Worm (Caenorhabditis elegans) whole organism, late embryonic: ENCODE measurements around the gene srg-36.

Experiments
- K02D7.2 ChIP-seq: sonication (generic microtip); optimal IDR thresholded peaks from 2 replicates; lab custom pipeline; 2017; ENCODE audit warnings: mild to moderate bottlenecking, missing genetic modification characterization, missing compliant biosample characterization
- Y22D7AL.16 ChIP-seq: sonication (generic microtip); optimal IDR thresholded peaks from 2 replicates; lab custom pipeline; 2016; ENCODE audit warnings: missing genetic modification characterization, missing compliant biosample characterization
- ahr-1 ChIP-seq: sonication (generic microtip); optimal IDR thresholded peaks from 2 replicates; lab custom pipeline; 2016; ENCODE audit warnings: missing genetic modification characterization, missing compliant biosample characterization
- ama-1 ChIP-seq: fragments of 150-350 bp; optimal IDR thresholded peaks from 2 replicates; lab custom pipeline; 2014
- ceh-18 ChIP-seq: sonication (generic microtip); optimal IDR thresholded peaks from 2 replicates; lab custom pipeline; 2016; ENCODE audit warnings: missing genetic modification characterization, missing compliant biosample characterization
- ceh-19 ChIP-seq: fragments of 200-800 bp; sonication (Bioruptor generic); optimal IDR thresholded peaks from 2 replicates; lab custom pipeline; 2018; ENCODE audit warnings: mild to moderate bottlenecking, missing genetic modification characterization, missing compliant biosample characterization
- ceh-2 ChIP-seq: sonication (generic microtip); optimal IDR thresholded peaks from 2 replicates; lab custom pipeline; 2016; ENCODE audit warnings: missing genotype, missing genetic modification characterization, missing compliant biosample characterization
- ceh-22 ChIP-seq: sonication (generic microtip); optimal IDR thresholded peaks from 2 replicates; lab custom pipeline; 2017; ENCODE audit warnings: missing biosample characterization, missing genetic modification characterization
- ceh-24 ChIP-seq: sonication (generic microtip); optimal IDR thresholded peaks from 2 replicates; lab custom pipeline; 2016; ENCODE audit warnings: mild to moderate bottlenecking, missing genetic modification characterization, missing compliant biosample characterization
- ceh-45 ChIP-seq: fragments of 200-800 bp; sonication (Bioruptor generic); IDR thresholded peaks from 2 replicates; pipeline ENCODE4 v1.3.6; 2022; ENCODE audit warnings: missing genetic modification reagents, missing genetic modification characterization, missing compliant biosample characterization
- ceh-48 ChIP-seq: sonication (generic microtip); optimal IDR thresholded peaks from 2 replicates; lab custom pipeline; 2016; ENCODE audit warnings: missing genetic modification characterization, inconsistent platforms, missing compliant biosample characterization
- ceh-9 ChIP-seq: sonication (generic microtip); optimal IDR thresholded peaks from 2 replicates; lab custom pipeline; 2016; ENCODE audit warnings: mild to moderate bottlenecking, missing genetic modification characterization, inconsistent platforms, missing compliant biosample characterization
- che-1 ChIP-seq: sonication (generic microtip); optimal IDR thresholded peaks from 2 replicates; lab custom pipeline; 2016; ENCODE audit warnings: mild to moderate bottlenecking, missing genetic modification characterization, missing compliant biosample characterization
- dve-1 ChIP-seq: sonication (generic microtip); optimal IDR thresholded peaks from 2 replicates; lab custom pipeline; 2017; ENCODE audit warnings: antibody characterized with exemption, mild to moderate bottlenecking, missing genetic modification characterization, missing compliant biosample characterization
- elt-2 ChIP-seq: sonication (generic microtip); optimal IDR thresholded peaks from 2 replicates; lab custom pipeline; 2016; ENCODE audit warnings: missing genetic modification reagents, missing genetic modification characterization, missing compliant biosample characterization
- ets-4 ChIP-seq: sonication (generic microtip); optimal IDR thresholded peaks from 2 replicates; lab custom pipeline; 2016; ENCODE audit warnings: missing genetic modification characterization, missing compliant biosample characterization
- eyg-1 ChIP-seq: sonication (generic microtip); optimal IDR thresholded peaks from 2 replicates; lab custom pipeline; 2016; ENCODE audit warnings: missing genotype, missing genetic modification characterization, missing compliant biosample characterization
- fax-1 ChIP-seq: sonication (generic microtip); optimal IDR thresholded peaks from 2 replicates; lab custom pipeline; 2016; ENCODE audit warnings: missing genotype, missing genetic modification characterization, missing compliant biosample characterization
- fkh-6 ChIP-seq: sonication (generic microtip); optimal IDR thresholded peaks from 2 replicates; lab custom pipeline; 2016; ENCODE audit warnings: missing genetic modification characterization, missing compliant biosample characterization
- gmeb-2 ChIP-seq: sonication (generic microtip); optimal IDR thresholded peaks from 2 replicates; lab custom pipeline; 2016; ENCODE audit warnings: missing genetic modification characterization, inconsistent platforms, missing compliant biosample characterization
- hlh-13 ChIP-seq: fragments of 200-800 bp; sonication (Bioruptor generic); optimal IDR thresholded peaks from 2 replicates; lab custom pipeline; 2018; ENCODE audit warnings: mild to moderate bottlenecking, missing genetic modification characterization, missing compliant biosample characterization
- hlh-6 ChIP-seq: sonication (generic microtip); optimal IDR thresholded peaks from 2 replicates; lab custom pipeline; 2016; ENCODE audit warnings: missing genotype, missing genetic modification characterization, missing compliant biosample characterization
- hlh-8 ChIP-seq: sonication (generic microtip); optimal IDR thresholded peaks from 2 replicates; lab custom pipeline; 2016; ENCODE audit warnings: missing genotype, missing genetic modification characterization, missing compliant biosample characterization
- lin-11 ChIP-seq: fragments of 200-800 bp; sonication (Bioruptor generic); optimal IDR thresholded peaks from 2 replicates; lab custom pipeline; 2018; ENCODE audit warnings: mild to moderate bottlenecking, missing genetic modification characterization, missing compliant biosample characterization
- nhr-232 ChIP-seq: sonication (generic microtip); optimal IDR thresholded peaks from 2 replicates; lab custom pipeline; 2016; ENCODE audit warnings: missing genetic modification characterization, missing compliant biosample characterization
- odd-2 ChIP-seq: sonication (generic microtip); optimal IDR thresholded peaks from 2 replicates; lab custom pipeline; 2017; ENCODE audit warnings: antibody characterized with exemption, mild to moderate bottlenecking, missing genetic modification characterization, missing compliant biosample characterization
- pha-2 ChIP-seq: sonication (generic microtip); optimal IDR thresholded peaks from 2 replicates; lab custom pipeline; 2017; ENCODE audit warnings: mild to moderate bottlenecking, missing genetic modification characterization, missing compliant biosample characterization
- pqm-1 ChIP-seq: sonication (generic microtip); optimal IDR thresholded peaks from 2 replicates; lab custom pipeline; 2016; ENCODE audit warnings: missing genetic modification characterization, missing compliant biosample characterization
- pros-1 ChIP-seq: fragments of 150-350 bp; optimal IDR thresholded peaks from 2 replicates; lab custom pipeline; 2014; ENCODE audit warnings: missing biosample characterization, missing genetic modification reagents, missing genetic modification characterization
- ref-2 ChIP-seq: sonication (generic microtip); optimal IDR thresholded peaks from 2 replicates; lab custom pipeline; 2016; ENCODE audit warnings: missing genetic modification characterization, missing compliant biosample characterization
- rnt-1 ChIP-seq: sonication (generic microtip); optimal IDR thresholded peaks from 2 replicates; lab custom pipeline; 2016; ENCODE audit warnings: missing genetic modification characterization, missing compliant biosample characterization
- sdc-2 ChIP-seq: sonication (generic microtip); optimal IDR thresholded peaks from 2 replicates; lab custom pipeline; 2016; ENCODE audit warnings: missing genotype, missing genetic modification characterization, missing compliant biosample characterization
- sox-2 ChIP-seq: fragments of 200-800 bp; sonication (Bioruptor generic); IDR thresholded peaks from 2 replicates; pipeline ENCODE4 v1.3.6; 2022; ENCODE audit warnings: missing genetic modification reagents, missing genetic modification characterization, missing compliant biosample characterization
- tbx-2 ChIP-seq: sonication (generic microtip); optimal IDR thresholded peaks from 2 replicates; lab custom pipeline; 2016; ENCODE audit warnings: missing genetic modification characterization, missing compliant biosample characterization
- tbx-7 ChIP-seq: sonication (generic microtip); optimal IDR thresholded peaks from 2 replicates; lab custom pipeline; 2016; ENCODE audit warnings: missing genotype, missing genetic modification characterization, missing compliant biosample characterization
- ttx-3 ChIP-seq: sonication (generic microtip); optimal IDR thresholded peaks from 2 replicates; lab custom pipeline; 2016; ENCODE audit warnings: missing genetic modification reagents, missing genetic modification characterization, missing compliant biosample characterization
- unc-42 ChIP-seq: sonication (generic microtip); optimal IDR thresholded peaks from 2 replicates; lab custom pipeline; 2016; ENCODE audit warnings: missing genotype, missing genetic modification characterization, missing compliant biosample characterization
- unc-55 ChIP-seq: sonication (generic microtip); optimal IDR thresholded peaks from 2 replicates; lab custom pipeline; 2017; ENCODE audit warnings: missing biosample characterization, missing genetic modification reagents, missing genetic modification characterization
- unc-86 ChIP-seq: sonication (generic microtip); optimal IDR thresholded peaks from 2 replicates; lab custom pipeline; 2016; ENCODE audit warnings: missing genetic modification characterization, missing compliant biosample characterization
- zip-5 ChIP-seq: sonication (generic microtip); optimal IDR thresholded peaks from 2 replicates; lab custom pipeline; 2016; ENCODE audit warnings: missing genetic modification characterization, missing compliant biosample characterization

Gene srg-36

ce11 chrX:14236121-14236824 lies 2.0 kb upstream of the srg-36 start:
- TF ChIP-seq ceh-19 (GFP tag; lab: Kevin White, UChicago) = no peak
- TF ChIP-seq ama-1 (lab: Kevin White, UChicago) = no peak
- no peak for TF ChIP-seq ttx-3 (tag; lab: Kevin White, UChicago)
- TF ChIP-seq eyg-1 (tag; lab: Kevin White, UChicago) = no peak
- TF ChIP-seq ref-2 (tag; lab: Kevin White, UChicago) = no peak
- no peak for TF ChIP-seq nhr-232 (tag; lab: Kevin White, UChicago)
- no peak for TF ChIP-seq elt-2
- TF ChIP-seq tbx-7 (tag; lab: Kevin White, UChicago) = no peak
- TF ChIP-seq odd-2 (tag; lab: Kevin White, UChicago) = no peak
- TF ChIP-seq Y22D7AL.16 (tag; lab: Kevin White, UChicago) = no peak
- no peak for TF ChIP-seq hlh-6 (tag; lab: Kevin White, UChicago)
- TF ChIP-seq ceh-48 (tag; lab: Kevin White, UChicago) = no peak
- no peak for TF ChIP-seq pros-1 (tag; lab: Kevin White, UChicago)
- no peak for TF ChIP-seq ceh-2 (tag; lab: Kevin White, UChicago)
- TF ChIP-seq pqm-1 (tag; lab: Kevin White, UChicago) = no peak
- no peak for TF ChIP-seq ahr-1 (tag; lab: Kevin White, UChicago)
- no peak for TF ChIP-seq pha-2
- no peak for TF ChIP-seq hlh-13 (GFP tag; lab: Kevin White, UChicago)

DNA sequence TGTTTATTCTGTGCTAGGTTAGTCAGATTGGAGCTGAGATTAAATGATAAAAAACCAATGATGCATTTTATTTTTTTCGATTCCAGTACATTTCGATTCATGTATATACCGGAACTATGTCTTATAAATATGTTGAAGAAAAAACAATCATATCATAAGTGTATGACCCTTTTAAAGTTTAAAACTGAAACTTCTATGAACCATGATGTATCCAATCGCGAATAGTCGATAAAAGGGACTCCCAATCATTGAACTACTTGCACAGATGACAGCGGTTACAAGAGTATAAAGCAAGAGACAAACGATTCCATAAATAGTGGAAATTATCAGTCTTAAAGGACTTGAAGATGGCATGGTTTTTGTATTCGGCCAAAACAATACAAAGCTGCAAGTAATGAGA lies 666 bp upstream of the srg-36 start, which contains the start of gene srg-37:
TSS of gene srg-37 (minus strand) at position 101 of the 400 bp plus-strand sequence.
- TF ChIP-seq ceh-18 (tag; lab: Kevin White, UChicago) = no peak
- no peak for TF ChIP-seq fax-1 (tag; lab: Kevin White, UChicago)
- no peak for TF ChIP-seq rnt-1 (tag; lab: Kevin White, UChicago)
- TF ChIP-seq sox-2 (GFP tag; lab: Robert Waterston, UW) = no peak
- TF ChIP-seq lin-11 (tag; lab: Kevin White, UChicago) = no peak
- no peak for TF ChIP-seq tbx-2
- TF ChIP-seq dve-1 (tag; lab: Kevin White, UChicago) = no peak
- TF ChIP-seq ttx-3 (tag; lab: Kevin White, UChicago) = no peak
- no peak for TF ChIP-seq sdc-2
- TF ChIP-seq zip-5 (tag; lab: Kevin White, UChicago) = no peak
- no peak for TF ChIP-seq ets-4 (tag; lab: Kevin White, UChicago)
- no peak for TF ChIP-seq unc-86 (tag; lab: Kevin White, UChicago)
- no peak for TF ChIP-seq hlh-8 (tag; lab: Kevin White, UChicago)

DNA sequence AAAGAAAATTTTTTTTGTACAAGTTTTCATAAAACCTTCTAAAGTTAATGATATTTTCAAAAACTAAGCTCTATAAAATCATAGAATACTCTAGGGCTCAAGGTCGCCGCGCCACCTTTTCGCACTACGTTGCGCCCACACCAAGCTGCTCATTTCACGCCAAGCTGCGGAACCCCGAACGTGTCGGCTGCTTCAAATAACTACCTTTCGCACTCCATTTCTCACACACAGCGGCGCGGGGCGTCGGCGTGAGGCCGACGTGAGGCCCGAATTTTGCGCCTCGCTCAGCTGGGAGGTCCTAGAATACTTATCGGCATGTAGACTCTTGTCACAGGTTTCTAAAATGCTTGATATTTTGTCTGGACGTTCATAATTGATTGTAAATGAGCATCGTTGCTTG lies 2.3 kb downstream of the srg-36 start:
- TF ChIP-seq ama-1 (lab: Kevin White, UChicago) (no peak), ttx-3 (tag; lab: Kevin White, UChicago) (no peak), ets-4 (tag; lab: Kevin White, UChicago) (no peak), unc-55 (GFP tag; lab: Kevin White, UChicago) (no peak), che-1 (no peak), eyg-1 (tag; lab: Kevin White, UChicago) (no peak), fkh-6 (no peak), odd-2 (tag; lab: Kevin White, UChicago) (no peak), unc-42 (tag; lab: Kevin White, UChicago) (no peak), K02D7.2 (tag; lab: Kevin White, UChicago) (no peak), ceh-9 (tag; lab: Kevin White, UChicago) (no peak), ceh-24 (tag; lab: Kevin White, UChicago) (no peak), ceh-48 (tag; lab: Kevin White, UChicago) (no peak), gmeb-2 (tag; lab: Kevin White, UChicago) (no peak), ceh-45 (GFP tag; lab: Robert Waterston, UW) (no peak), ceh-22 (tag; lab: Kevin White, UChicago) (no peak)
